Worm (Caenorhabditis elegans): Measurements from ENCODE around the gene kel-8.
A peak's percentile ranks its signal among the peaks of the same experiment; 100 is the strongest.

ce11 chrV:2694389-2694788 is 23.1 kb downstream of the kel-8 start, which contains the start of gene Y45G12B.2:
- TF ChIP-seq tbx-37 (GFP tag; conservative IDR thresholded peaks at IDR 0.05) (0 out of 2 replicates have a peak, but pooled peaks have one; percentile 23), pes-1 (GFP tag; IDR thresholded peaks at IDR 0.05) (no peak)
